Worm (Caenorhabditis elegans) whole organism, young adult: ENCODE data around the gene srx-68.

Source experiments
- B0261.1 ChIP-seq: sonication (generic microtip); optimal IDR thresholded peaks from 2 replicates; lab custom pipeline; 2016; ENCODE audit warnings: mild to moderate bottlenecking, missing genetic modification characterization, moderate library complexity, missing compliant biosample characterization
- F37B4.10 ChIP-seq: fragments of 200-800 bp; sonication (Bioruptor generic); IDR thresholded peaks from 2 replicates; pipeline ENCODE4 v1.3.6; 2022; ENCODE audit warnings: missing genetic modification characterization, missing compliant biosample characterization
- F55B11.4 ChIP-seq: sonication (generic microtip); optimal IDR thresholded peaks from 2 replicates; lab custom pipeline; 2016; ENCODE audit warnings: missing compliant biosample characterization, missing genetic modification characterization, borderline replicate concordance; ENCODE audit not compliant: insufficient read depth
- K11D2.4 ChIP-seq: fragments of 200-800 bp; sonication (Bioruptor generic); IDR thresholded peaks from 2 replicates; pipeline ENCODE4 v1.3.6; 2022; ENCODE audit warnings: missing genetic modification reagents, missing genetic modification characterization, missing compliant biosample characterization
- T26A5.8 ChIP-seq: sonication (generic microtip); optimal IDR thresholded peaks from 2 replicates; lab custom pipeline; 2016; ENCODE audit warnings: missing genetic modification characterization, missing compliant biosample characterization
- Y53F4B.3 ChIP-seq: fragments of 200-800 bp; sonication (Bioruptor generic); IDR thresholded peaks from 2 replicates; pipeline ENCODE4 v1.3.6; 2022; ENCODE audit warnings: missing genetic modification reagents, missing genetic modification characterization, missing compliant biosample characterization
- Y56A3A.18 ChIP-seq: fragments of 200-800 bp; sonication (Bioruptor generic); IDR thresholded peaks from 2 replicates; pipeline ENCODE4 v1.3.6; 2022; ENCODE audit warnings: missing genetic modification reagents, missing genetic modification characterization, missing compliant biosample characterization
- Y95B8A.8 ChIP-seq: fragments of 200-800 bp; sonication (Bioruptor generic); IDR thresholded peaks from 2 replicates; pipeline ENCODE4 v1.3.6; 2022; ENCODE audit warnings: missing genetic modification reagents, missing genetic modification characterization, missing compliant biosample characterization
- ama-1 ChIP-seq, 3 experiments: fragments of 150-350 bp in 1 of 3; sonication (generic microtip) in 2 of 3; optimal IDR thresholded peaks; 2 replicates each; lab custom pipeline; 2014 to 2018; ENCODE audit warnings: missing biosample characterization in 2 of 3, missing genetic modification characterization in 2 of 3, missing genetic modification reagents in 2 of 3
- aptf-2 ChIP-seq: fragments of 200-800 bp; sonication (Bioruptor generic); conservative IDR thresholded peaks from 2 replicates; pipeline ENCODE4 v1.3.6; 2022; ENCODE audit warnings: missing genetic modification reagents, missing genetic modification characterization, missing compliant biosample characterization
- athp-1 ChIP-seq: sonication (generic microtip); optimal IDR thresholded peaks from 2 replicates; lab custom pipeline; 2017; ENCODE audit warnings: mild to moderate bottlenecking, missing genetic modification characterization, missing compliant biosample characterization
- ceh-58 ChIP-seq: fragments of 200-800 bp; sonication (Bioruptor generic); IDR thresholded peaks from 2 replicates; pipeline ENCODE4 v1.3.6; 2022; ENCODE audit warnings: missing genetic modification characterization, missing compliant biosample characterization
- ceh-79 ChIP-seq: sonication (generic microtip); optimal IDR thresholded peaks from 2 replicates; lab custom pipeline; 2017; ENCODE audit warnings: mild to moderate bottlenecking, missing genetic modification characterization, missing compliant biosample characterization
- die-1 ChIP-seq: sonication (generic microtip); optimal IDR thresholded peaks from 2 replicates; lab custom pipeline; 2016; ENCODE audit warnings: missing genotype, mild to moderate bottlenecking, missing genetic modification characterization, missing compliant biosample characterization
- egl-18 ChIP-seq: fragments of 200-800 bp; sonication (Bioruptor generic); IDR thresholded peaks from 2 replicates; pipeline ENCODE4 v1.3.6; 2022; ENCODE audit warnings: missing genetic modification reagents, missing genetic modification characterization, missing compliant biosample characterization
- egl-44 ChIP-seq: fragments of 200-800 bp; sonication (Bioruptor generic); IDR thresholded peaks from 2 replicates; pipeline ENCODE4 v1.3.6; 2022; ENCODE audit warnings: missing genetic modification reagents, missing genetic modification characterization, missing compliant biosample characterization
- ekl-4 ChIP-seq: fragments of 200-800 bp; sonication (Bioruptor generic); IDR thresholded peaks from 2 replicates; pipeline ENCODE4 v1.3.6; 2022; ENCODE audit warnings: missing genetic modification reagents, missing genetic modification characterization, missing compliant biosample characterization
- him-1 ChIP-seq: sonication (generic microtip); optimal IDR thresholded peaks from 2 replicates; lab custom pipeline; 2016; ENCODE audit warnings: missing genotype, missing genetic modification reagents, missing genetic modification characterization, missing compliant biosample characterization
- let-607 ChIP-seq, 2 experiments: fragments of 200-800 bp in 1 of 2; sonication (Bioruptor generic) in 1 of 2; sonication (generic microtip) in 1 of 2; optimal IDR thresholded peaks; 2 replicates each; lab custom pipeline; 2016 to 2018; ENCODE audit warnings: mild to moderate bottlenecking in 2 of 2, missing compliant biosample characterization in 2 of 2, missing genetic modification characterization in 2 of 2, moderate library complexity in 2 of 2, missing genotype in 1 of 2
- lin-26 ChIP-seq: fragments of 200-800 bp; sonication (Bioruptor generic); IDR thresholded peaks from 2 replicates; pipeline ENCODE4 v1.3.6; 2022; ENCODE audit warnings: missing genetic modification reagents, missing genetic modification characterization, missing compliant biosample characterization
- mel-28 ChIP-seq: sonication (generic microtip); optimal IDR thresholded peaks from 2 replicates; lab custom pipeline; 2016; ENCODE audit warnings: borderline replicate concordance, mild to moderate bottlenecking, missing genetic modification characterization, missing compliant biosample characterization
- nhr-90 ChIP-seq: sonication (generic microtip); optimal IDR thresholded peaks from 2 replicates; lab custom pipeline; 2016; ENCODE audit warnings: missing genotype, mild to moderate bottlenecking, missing genetic modification characterization, missing compliant biosample characterization
- rcor-1 ChIP-seq: fragments of 200-800 bp; sonication (Bioruptor generic); IDR thresholded peaks from 2 replicates; pipeline ENCODE4 v1.3.6; 2022; ENCODE audit warnings: missing genetic modification reagents, missing genetic modification characterization, missing compliant biosample characterization
- rec-8 ChIP-seq, 2 experiments: sonication (generic microtip); optimal IDR thresholded peaks; 2 replicates each; lab custom pipeline; 2016; ENCODE audit warnings: mild to moderate bottlenecking in 2 of 2, missing genetic modification characterization in 2 of 2, missing genetic modification reagents in 2 of 2, missing genotype in 2 of 2, missing biosample characterization in 1 of 2, missing compliant biosample characterization in 1 of 2, moderate library complexity in 1 of 2
- rpc-1 ChIP-seq, 2 experiments: fragments of 150-350 bp in 1 of 2; sonication (generic microtip) in 1 of 2; optimal IDR thresholded peaks; 2 replicates each; lab custom pipeline; 2014 to 2018; ENCODE audit warnings: missing biosample characterization in 1 of 2, missing genetic modification characterization in 1 of 2, missing genetic modification reagents in 1 of 2, missing genotype in 1 of 2
- sdz-38 ChIP-seq: sonication (generic microtip); optimal IDR thresholded peaks from 2 replicates; lab custom pipeline; 2016; ENCODE audit warnings: missing genotype, missing genetic modification characterization, missing compliant biosample characterization
- sea-2 ChIP-seq: fragments of 200-800 bp; sonication (Bioruptor generic); IDR thresholded peaks from 2 replicates; pipeline ENCODE4 v1.3.6; 2022; ENCODE audit warnings: missing genetic modification characterization, missing compliant biosample characterization
- snpc-1.1 ChIP-seq: sonication (generic microtip); optimal IDR thresholded peaks from 2 replicates; lab custom pipeline; 2017; ENCODE audit warnings: missing genetic modification characterization, mild to moderate bottlenecking, missing compliant biosample characterization, antibody characterized with exemption, moderate library complexity, missing genotype, missing genetic modification reagents; ENCODE audit not compliant: insufficient read depth
- snpc-1.3 ChIP-seq: sonication (generic microtip); optimal IDR thresholded peaks from 2 replicates; lab custom pipeline; 2017; ENCODE audit warnings: missing genetic modification characterization, mild to moderate bottlenecking, missing compliant biosample characterization, antibody characterized with exemption, moderate library complexity, missing genotype, missing genetic modification reagents; ENCODE audit not compliant: insufficient read depth
- somi-1 ChIP-seq: fragments of 200-800 bp; sonication (Bioruptor generic); optimal IDR thresholded peaks from 2 replicates; lab custom pipeline; 2018; ENCODE audit warnings: mild to moderate bottlenecking, missing genetic modification characterization, missing compliant biosample characterization
- tlf-1 ChIP-seq: fragments of 200-800 bp; sonication (Bioruptor generic); optimal IDR thresholded peaks from 2 replicates; lab custom pipeline; 2018; ENCODE audit warnings: mild to moderate bottlenecking, missing genetic modification characterization, missing compliant biosample characterization
- unc-130 ChIP-seq: sonication (generic microtip); optimal IDR thresholded peaks from 2 replicates; lab custom pipeline; 2016; ENCODE audit warnings: missing genetic modification reagents, missing genetic modification characterization, missing compliant biosample characterization
- xnd-1 ChIP-seq: sonication (generic microtip); optimal IDR thresholded peaks from 2 replicates; lab custom pipeline; 2016; ENCODE audit warnings: missing genotype, missing genetic modification reagents, missing genetic modification characterization, missing compliant biosample characterization
- zfh-2 ChIP-seq: fragments of 200-800 bp; sonication (Bioruptor generic); conservative IDR thresholded peaks from 2 replicates; pipeline ENCODE4 v1.3.6; 2022; ENCODE audit warnings: missing genetic modification reagents, missing genetic modification characterization, missing compliant biosample characterization
- ztf-25 ChIP-seq: fragments of 200-800 bp; sonication (Bioruptor generic); IDR thresholded peaks from 2 replicates; pipeline ENCODE4 v1.3.6; 2022; ENCODE audit warnings: missing genetic modification reagents, missing genetic modification characterization, missing compliant biosample characterization
- ztf-28 ChIP-seq: fragments of 200-800 bp; sonication (Bioruptor generic); IDR thresholded peaks from 2 replicates; pipeline ENCODE4 v1.3.6; 2022; ENCODE audit warnings: missing genetic modification reagents, missing genetic modification characterization, missing compliant biosample characterization

srx-68 gene

DNA sequence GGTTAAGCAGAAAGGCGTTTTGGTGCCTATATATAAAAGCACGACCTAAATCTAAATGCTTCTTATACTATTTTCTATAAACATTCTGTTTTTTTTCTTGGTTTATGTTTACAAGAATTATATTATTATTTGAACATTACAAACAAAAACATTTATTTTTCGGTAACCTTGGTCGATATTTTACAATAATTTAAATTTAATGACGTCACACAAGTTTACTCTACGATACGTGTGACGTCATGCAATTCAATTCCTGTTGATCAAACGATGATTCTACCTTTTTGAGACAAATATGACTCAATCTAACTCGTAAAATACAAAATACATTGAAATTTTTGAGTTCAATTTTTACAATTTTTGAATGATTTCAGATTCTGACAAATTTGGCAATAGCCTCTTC lies 16.6 kb upstream of the srx-68 start:
- TF ChIP-seq Y53F4B.3 (GFP tag; lab: Robert Waterston, UW): no peak
- no peak for TF ChIP-seq ceh-79 (tag; lab: Kevin White, UChicago)
- TF ChIP-seq somi-1 (GFP tag; lab: Kevin White, UChicago): no peak
- no peak for TF ChIP-seq zfh-2
- no peak for TF ChIP-seq sea-2 (GFP tag; lab: Robert Waterston, UW)
- no peak for TF ChIP-seq aptf-2 (GFP tag; lab: Robert Waterston, UW)
- no peak for TF ChIP-seq snpc-1.3
- TF ChIP-seq snpc-1.1 (tag; lab: Kevin White, UChicago): no peak
- no peak for TF ChIP-seq mel-28 (tag; lab: Kevin White, UChicago)
- no peak for TF ChIP-seq egl-18 (GFP tag; lab: Robert Waterston, UW)
- TF ChIP-seq Y56A3A.18 (GFP tag; lab: Robert Waterston, UW): no peak
- TF ChIP-seq unc-130 (GFP tag; lab: Kevin White, UChicago): no peak
- TF ChIP-seq ztf-28 (GFP tag; lab: Robert Waterston, UW): no peak
- TF ChIP-seq rec-8 (tag; optimal IDR thresholded peaks at IDR 0.05; lab: Kevin White, UChicago): no peak
- no peak for TF ChIP-seq F55B11.4 (tag; lab: Kevin White, UChicago)
- TF ChIP-seq lin-26 (GFP tag; lab: Robert Waterston, UW): no peak
- TF ChIP-seq rpc-1 (optimal IDR thresholded peaks at IDR 0.05; lab: Kevin White, UChicago): no peak
- TF ChIP-seq rpc-1 (tag; optimal IDR thresholded peaks at IDR 0.05; lab: Kevin White, UChicago): no peak

DNA sequence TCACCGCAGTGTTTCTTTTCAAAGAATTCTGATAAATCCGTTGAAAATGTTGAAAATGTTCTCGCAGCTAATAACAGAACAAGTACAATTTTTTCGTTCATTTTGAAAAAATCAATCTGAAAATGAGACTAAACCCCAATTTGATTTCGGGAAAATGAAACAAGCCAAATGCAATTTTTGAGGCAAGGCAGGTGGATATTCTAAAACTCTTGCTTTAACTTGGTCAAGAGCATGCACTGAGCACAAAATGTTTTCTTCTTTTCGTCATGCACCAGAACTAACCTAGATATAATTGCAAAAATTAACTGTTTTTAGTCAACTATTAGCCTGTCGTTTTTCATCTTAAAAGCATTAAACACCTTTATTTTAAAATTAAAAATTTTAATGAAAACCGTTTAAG lies 12.5 kb upstream of the srx-68 start, which contains the start of gene irld-22:
Gene irld-22, minus strand, starts transcription at position 101 of the 400 bp plus-strand sequence.
- no peak for TF ChIP-seq ekl-4 (GFP tag; lab: Robert Waterston, UW)
- TF ChIP-seq ztf-25: no peak
- TF ChIP-seq tlf-1 (GFP tag; lab: Kevin White, UChicago): no peak
- TF ChIP-seq ceh-58 (GFP tag; lab: Robert Waterston, UW): no peak
- no peak for TF ChIP-seq B0261.1
- TF ChIP-seq athp-1 (tag; lab: Kevin White, UChicago): no peak
- TF ChIP-seq him-1 (tag; lab: Kevin White, UChicago): no peak
- TF ChIP-seq rcor-1 (GFP tag; lab: Robert Waterston, UW): no peak
- no peak for TF ChIP-seq nhr-90
- TF ChIP-seq Y95B8A.8 (GFP tag; lab: Robert Waterston, UW): no peak
- TF ChIP-seq K11D2.4 (GFP tag; lab: Robert Waterston, UW): no peak
- TF ChIP-seq xnd-1 (tag; lab: Kevin White, UChicago): no peak
- no peak for TF ChIP-seq F55B11.4 (tag; lab: Kevin White, UChicago)
- no peak for TF ChIP-seq ama-1 (optimal IDR thresholded peaks at IDR 0.05; lab: Kevin White, UChicago)
- no peak for TF ChIP-seq ama-1 (GFP tag; optimal IDR thresholded peaks at IDR 0.05; lab: Kevin White, UChicago)
- TF ChIP-seq egl-44 (GFP tag; lab: Robert Waterston, UW): no peak
- TF ChIP-seq T26A5.8 (tag; lab: Kevin White, UChicago): no peak
- TF ChIP-seq let-607 (tag; optimal IDR thresholded peaks at IDR 0.05; lab: Kevin White, UChicago): no peak
- no peak for TF ChIP-seq die-1
- TF ChIP-seq F37B4.10 (GFP tag; lab: Robert Waterston, UW): no peak
- TF ChIP-seq sdz-38: no peak
